Worm (Caenorhabditis elegans) whole organism, L1 larva: ENCODE data around the gene nfyc-1.
A peak's percentile ranks its signal among the peaks of the same experiment; 100 is the strongest.

Experiments
- aha-1 ChIP-seq: fragments of 150-350 bp; optimal IDR thresholded peaks from 2 replicates; lab custom pipeline; 2014; ENCODE audit warnings: missing biosample characterization, missing genetic modification characterization
- alr-1 ChIP-seq: fragments of 200-800 bp; sonication (Bioruptor generic); optimal IDR thresholded peaks from 2 replicates; lab custom pipeline; 2018; ENCODE audit warnings: borderline replicate concordance, mild to moderate bottlenecking, missing genetic modification characterization, missing compliant biosample characterization
- aly-2 ChIP-seq: fragments of 150-350 bp; optimal IDR thresholded peaks from 2 replicates; lab custom pipeline; 2014; ENCODE audit warnings: missing biosample characterization, missing genetic modification characterization
- blmp-1 ChIP-seq: fragments of 150-350 bp; optimal IDR thresholded peaks from 2 replicates; lab custom pipeline; 2014; ENCODE audit warnings: missing biosample characterization, missing genetic modification characterization
- ces-1 ChIP-seq: fragments of 150-350 bp; optimal IDR thresholded peaks from 2 replicates; lab custom pipeline; 2014; ENCODE audit warnings: missing biosample characterization, missing genetic modification reagents, missing genetic modification characterization
- dpl-1 ChIP-seq, 3 experiments: fragments of 150-350 bp in 2 of 3; sonication (generic microtip) in 1 of 3; optimal IDR thresholded peaks; 2 replicates each; lab custom pipeline; 2014 to 2017; ENCODE audit warnings: missing biosample characterization in 3 of 3, missing genetic modification characterization in 3 of 3, missing genetic modification reagents in 3 of 3
- dsc-1 ChIP-seq: sonication (generic microtip); optimal IDR thresholded peaks from 2 replicates; lab custom pipeline; 2016; ENCODE audit warnings: mild to moderate bottlenecking, missing genetic modification characterization, missing compliant biosample characterization
- elt-2 ChIP-seq: sonication (generic microtip); optimal IDR thresholded peaks from 2 replicates; lab custom pipeline; 2016; ENCODE audit warnings: missing genetic modification characterization, mild to moderate bottlenecking, inconsistent platforms, missing compliant biosample characterization, missing genetic modification reagents
- fkh-8 ChIP-seq: sonication (generic microtip); optimal IDR thresholded peaks from 2 replicates; lab custom pipeline; 2016; ENCODE audit warnings: mild to moderate bottlenecking, missing genetic modification characterization, missing compliant biosample characterization
- fos-1 ChIP-seq: fragments of 150-350 bp; optimal IDR thresholded peaks from 2 replicates; lab custom pipeline; 2014; ENCODE audit warnings: missing biosample characterization, missing genetic modification characterization
- grh-1 ChIP-seq: fragments of 200-800 bp; sonication (Bioruptor generic); IDR thresholded peaks from 2 replicates; pipeline ENCODE4 v1.3.6; 2022; ENCODE audit warnings: missing genetic modification reagents, missing genetic modification characterization, missing compliant biosample characterization
- hpl-2 ChIP-seq: fragments of 150-350 bp; optimal IDR thresholded peaks from 2 replicates; lab custom pipeline; 2014; ENCODE audit warnings: missing biosample characterization, missing genetic modification reagents, missing genetic modification characterization
- irx-1 ChIP-seq: sonication (generic microtip); optimal IDR thresholded peaks from 2 replicates; lab custom pipeline; 2016; ENCODE audit warnings: missing genetic modification characterization, missing compliant biosample characterization
- jun-1 ChIP-seq: fragments of 150-350 bp; optimal IDR thresholded peaks from 2 replicates; lab custom pipeline; 2014; ENCODE audit warnings: missing biosample characterization, missing genetic modification reagents, missing genetic modification characterization
- lin-14 ChIP-seq: fragments of 200-800 bp; sonication (Bioruptor generic); optimal IDR thresholded peaks from 2 replicates; lab custom pipeline; 2018; ENCODE audit warnings: mild to moderate bottlenecking, missing genetic modification characterization, moderate library complexity, missing compliant biosample characterization
- lin-35 ChIP-seq, 2 experiments: fragments of 150-350 bp; optimal IDR thresholded peaks; 2 replicates each; lab custom pipeline; 2014; ENCODE audit warnings: missing biosample characterization in 2 of 2, missing genetic modification characterization in 2 of 2, missing genetic modification reagents in 2 of 2
- lin-39 ChIP-seq: fragments of 150-350 bp; optimal IDR thresholded peaks from 2 replicates; lab custom pipeline; 2014; ENCODE audit warnings: missing biosample characterization, missing genetic modification reagents, missing genetic modification characterization
- lir-3 ChIP-seq: sonication (generic microtip); optimal IDR thresholded peaks from 2 replicates; lab custom pipeline; 2016; ENCODE audit warnings: mild to moderate bottlenecking, missing genetic modification characterization, moderate library complexity, missing compliant biosample characterization; ENCODE audit not compliant: poor library complexity
- lsy-2 ChIP-seq, 2 experiments: fragments of 150-350 bp; optimal IDR thresholded peaks; 2 replicates each; lab custom pipeline; 2014; ENCODE audit warnings: missing biosample characterization in 2 of 2, missing genetic modification characterization in 2 of 2
- mdl-1 ChIP-seq, 2 experiments: fragments of 150-350 bp; optimal IDR thresholded peaks; 2 replicates each; lab custom pipeline; 2014 to 2017; ENCODE audit warnings: missing biosample characterization in 2 of 2, missing genetic modification characterization in 2 of 2, inconsistent platforms in 1 of 2
- mef-2 ChIP-seq: fragments of 150-350 bp; optimal IDR thresholded peaks from 2 replicates; lab custom pipeline; 2014; ENCODE audit warnings: missing biosample characterization, missing genetic modification characterization
- nhr-11 ChIP-seq: fragments of 150-350 bp; optimal IDR thresholded peaks from 2 replicates; lab custom pipeline; 2014; ENCODE audit warnings: missing biosample characterization, missing genetic modification characterization
- nhr-237 ChIP-seq: fragments of 150-350 bp; optimal IDR thresholded peaks from 2 replicates; lab custom pipeline; 2014; ENCODE audit warnings: missing biosample characterization, missing genetic modification characterization
- nhr-28 ChIP-seq: fragments of 150-350 bp; optimal IDR thresholded peaks from 2 replicates; lab custom pipeline; 2014; ENCODE audit warnings: missing biosample characterization, missing genetic modification characterization
- nhr-47 ChIP-seq: sonication (generic microtip); optimal IDR thresholded peaks from 2 replicates; lab custom pipeline; 2016; ENCODE audit warnings: mild to moderate bottlenecking, missing genetic modification characterization, moderate library complexity, missing compliant biosample characterization
- nhr-76 ChIP-seq: sonication (generic microtip); optimal IDR thresholded peaks from 2 replicates; lab custom pipeline; 2017; ENCODE audit warnings: missing biosample characterization, missing genetic modification characterization
- nhr-77 ChIP-seq: fragments of 150-350 bp; optimal IDR thresholded peaks from 2 replicates; lab custom pipeline; 2014; ENCODE audit warnings: missing biosample characterization, missing genetic modification characterization
- nhr-85 ChIP-seq: sonication (generic microtip); peaks from one replicate; lab custom pipeline; 2016; ENCODE audit warnings: missing genetic modification characterization, inconsistent platforms, missing compliant biosample characterization
- nhr-90 ChIP-seq: sonication (generic microtip); optimal IDR thresholded peaks from 2 replicates; lab custom pipeline; 2016; ENCODE audit warnings: mild to moderate bottlenecking, missing genetic modification characterization, missing compliant biosample characterization; ENCODE audit not compliant: poor library complexity
- rnt-1 ChIP-seq: sonication (generic microtip); optimal IDR thresholded peaks from 2 replicates; lab custom pipeline; 2016; ENCODE audit warnings: mild to moderate bottlenecking, missing genetic modification characterization, moderate library complexity, missing compliant biosample characterization
- snpc-4 ChIP-seq: fragments of 150-350 bp; optimal IDR thresholded peaks from 2 replicates; lab custom pipeline; 2014; ENCODE audit warnings: missing biosample characterization, missing genetic modification characterization
- sox-4 ChIP-seq: sonication (generic microtip); optimal IDR thresholded peaks from 2 replicates; lab custom pipeline; 2016; ENCODE audit warnings: missing genetic modification characterization, missing compliant biosample characterization
- sptf-1 ChIP-seq: fragments of 150-350 bp; optimal IDR thresholded peaks from 2 replicates; lab custom pipeline; 2014; ENCODE audit warnings: missing biosample characterization, missing genetic modification characterization
- swsn-7 ChIP-seq: sonication (generic microtip); optimal IDR thresholded peaks from 2 replicates; lab custom pipeline; 2016; ENCODE audit warnings: missing genetic modification characterization, missing compliant biosample characterization
- tbx-2 ChIP-seq: sonication (generic microtip); optimal IDR thresholded peaks from 2 replicates; lab custom pipeline; 2016; ENCODE audit warnings: missing genetic modification characterization, missing compliant biosample characterization
- tlp-1 ChIP-seq: fragments of 150-350 bp; optimal IDR thresholded peaks from 2 replicates; lab custom pipeline; 2014; ENCODE audit warnings: missing biosample characterization, missing genetic modification characterization
- unc-62 ChIP-seq: fragments of 150-350 bp; optimal IDR thresholded peaks from 2 replicates; lab custom pipeline; 2014; ENCODE audit warnings: missing biosample characterization, missing genetic modification reagents, missing genetic modification characterization
- vab-15 ChIP-seq: sonication (generic microtip); optimal IDR thresholded peaks from 2 replicates; lab custom pipeline; 2017; ENCODE audit warnings: missing genotype, mild to moderate bottlenecking, missing genetic modification characterization, missing compliant biosample characterization
- xbp-1 ChIP-seq: sonication (generic microtip); optimal IDR thresholded peaks from 2 replicates; lab custom pipeline; 2016; ENCODE audit warnings: missing genetic modification characterization, missing compliant biosample characterization
- zag-1 ChIP-seq: fragments of 150-350 bp; optimal IDR thresholded peaks from 2 replicates; lab custom pipeline; 2014; ENCODE audit warnings: missing biosample characterization, missing genetic modification characterization

The nfyc-1 gene

ce11 chrII:75831-76230, 32.1 kb downstream of the nfyc-1 start:
- no peak for TF ChIP-seq irx-1
- TF ChIP-seq grh-1 (GFP tag; lab: Robert Waterston, UW): no peak
- TF ChIP-seq nhr-47 (tag; lab: Kevin White, UChicago): no peak
- TF ChIP-seq lin-39: no peak
- TF ChIP-seq nhr-76 (tag; lab: Kevin White, UChicago): no peak
- TF ChIP-seq unc-62 (GFP tag; lab: Kevin White, UChicago): no peak
- TF ChIP-seq blmp-1: no peak
- TF ChIP-seq jun-1 (tag; lab: Kevin White, UChicago): no peak
- no peak for TF ChIP-seq nhr-77 (tag; lab: Kevin White, UChicago)
- no peak for TF ChIP-seq xbp-1
- no peak for TF ChIP-seq dpl-1 (GFP tag; optimal IDR thresholded peaks at IDR 0.05; lab: Kevin White, UChicago)
- TF ChIP-seq elt-2: no peak
- TF ChIP-seq ces-1 (GFP tag; lab: Kevin White, UChicago): no peak
- TF ChIP-seq rnt-1: no peak
- no peak for TF ChIP-seq tbx-2 (tag; lab: Kevin White, UChicago)

ce11 chrII:76662-77061, 33.0 kb downstream of the nfyc-1 start:
- TF ChIP-seq ces-1 (GFP tag; lab: Kevin White, UChicago) (no peak), lin-35 (GFP tag; optimal IDR thresholded peaks at IDR 0.05; lab: Kevin White, UChicago) (peak in 1 of 2 experiments; percentile 7)

- TF ChIP-seq vab-15 (tag; lab: Kevin White, UChicago): no peak
- no peak for TF ChIP-seq zag-1 (tag; lab: Kevin White, UChicago)
- no peak for TF ChIP-seq tlp-1 (tag; lab: Kevin White, UChicago)
- TF ChIP-seq lsy-2 (tag; optimal IDR thresholded peaks at IDR 0.05; lab: Kevin White, UChicago): no peak
- TF ChIP-seq hpl-2: no peak
- no peak for TF ChIP-seq lin-14
- no peak for TF ChIP-seq swsn-7 (tag; lab: Kevin White, UChicago)
- no peak for TF ChIP-seq sptf-1 (tag; lab: Kevin White, UChicago)
- no peak for TF ChIP-seq mdl-1 (tag; optimal IDR thresholded peaks at IDR 0.05; lab: Kevin White, UChicago)
- TF ChIP-seq nhr-237: no peak
- no peak for TF ChIP-seq fkh-8
- no peak for TF ChIP-seq nhr-28
- no peak for TF ChIP-seq blmp-1
- no peak for TF ChIP-seq mef-2 (tag; lab: Kevin White, UChicago)
- no peak for TF ChIP-seq alr-1 (tag; lab: Kevin White, UChicago)
- no peak for TF ChIP-seq aly-2 (tag; lab: Kevin White, UChicago)
- TF ChIP-seq aha-1: no peak
- no peak for TF ChIP-seq nhr-11 (tag; lab: Kevin White, UChicago)
- TF ChIP-seq jun-1 (tag; lab: Kevin White, UChicago): no peak
Observed at ce11 chrII:79166-79565, 35.5 kb downstream of the nfyc-1 start, which contains the start of gene C23H3.9. TSS of gene C23H3.9 (minus strand) at chrII:79266.

- no peak for TF ChIP-seq nhr-85 (tag; lab: Kevin White, UChicago)
- no peak for TF ChIP-seq snpc-4 (tag; lab: Kevin White, UChicago)
- no peak for TF ChIP-seq lin-14
- no peak for TF ChIP-seq lir-3 (tag; lab: Kevin White, UChicago)
- TF ChIP-seq nhr-90 (tag; lab: Kevin White, UChicago): no peak
- no peak for TF ChIP-seq mef-2 (tag; lab: Kevin White, UChicago)
- TF ChIP-seq dsc-1 (tag; lab: Kevin White, UChicago): no peak
- TF ChIP-seq fos-1 (tag; lab: Kevin White, UChicago): no peak
- TF ChIP-seq ces-1 (GFP tag; lab: Kevin White, UChicago): no peak
- TF ChIP-seq jun-1 (tag; lab: Kevin White, UChicago): no peak
- no peak for TF ChIP-seq sox-4 (tag; lab: Kevin White, UChicago)
- no peak for TF ChIP-seq fkh-8
- TF ChIP-seq aly-2 (tag; lab: Kevin White, UChicago): no peak
- TF ChIP-seq nhr-77 (tag; lab: Kevin White, UChicago): no peak
Observed at ce11 chrII:84134-84533, 40.4 kb downstream of the nfyc-1 start, which contains the start of gene C50D2.6. TSS of gene C50D2.6 (plus strand) at chrII:84434.
